Worm (Caenorhabditis elegans) whole organism, L3 larva: Measurements from ENCODE around the gene cyp-44A1.
A peak's percentile ranks its signal among the peaks of the same experiment; 100 is the strongest.

Experiments used
- ZK546.5 ChIP-seq: sonication (generic microtip); optimal IDR thresholded peaks from 2 replicates; lab custom pipeline; 2017; ENCODE audit warnings: missing biosample characterization, missing genetic modification characterization
- aly-2 ChIP-seq: fragments of 150-350 bp; optimal IDR thresholded peaks from 2 replicates; lab custom pipeline; 2014; ENCODE audit warnings: missing biosample characterization, missing genetic modification characterization
- ama-1 ChIP-seq: fragments of 150-350 bp; optimal IDR thresholded peaks from 2 replicates; lab custom pipeline; 2018
- ceh-28 ChIP-seq: fragments of 150-350 bp; optimal IDR thresholded peaks from 2 replicates; lab custom pipeline; 2014; ENCODE audit warnings: missing biosample characterization, missing genetic modification reagents, missing genetic modification characterization
- ceh-82 ChIP-seq: fragments of 150-350 bp; optimal IDR thresholded peaks from 2 replicates; lab custom pipeline; 2014; ENCODE audit warnings: missing biosample characterization, missing genetic modification characterization
- daf-12 ChIP-seq: fragments of 150-350 bp; optimal IDR thresholded peaks from 2 replicates; lab custom pipeline; 2014; ENCODE audit warnings: missing biosample characterization, missing genetic modification reagents, missing genetic modification characterization
- egl-27 ChIP-seq: sonication (generic microtip); optimal IDR thresholded peaks from 4 replicates; lab custom pipeline; 2017; ENCODE audit warnings: missing biosample characterization, missing genetic modification reagents, missing genetic modification characterization
- egl-5 ChIP-seq: fragments of 150-350 bp; optimal IDR thresholded peaks from 2 replicates; lab custom pipeline; 2017; ENCODE audit warnings: missing biosample characterization, missing genetic modification reagents, missing genetic modification characterization, inconsistent platforms
- elt-2 ChIP-seq: sonication (generic microtip); optimal IDR thresholded peaks from 2 replicates; lab custom pipeline; 2016; ENCODE audit warnings: missing genetic modification reagents, mild to moderate bottlenecking, missing genetic modification characterization, missing compliant biosample characterization
- fkh-10 ChIP-seq: sonication (generic microtip); optimal IDR thresholded peaks from 2 replicates; lab custom pipeline; 2017; ENCODE audit warnings: missing biosample characterization, missing genetic modification reagents, missing genetic modification characterization
- fkh-2 ChIP-seq: fragments of 150-350 bp; optimal IDR thresholded peaks from 2 replicates; lab custom pipeline; 2014; ENCODE audit warnings: missing biosample characterization, missing genetic modification reagents, missing genetic modification characterization
- lin-15B ChIP-seq: fragments of 150-350 bp; optimal IDR thresholded peaks from 2 replicates; lab custom pipeline; 2014; ENCODE audit warnings: missing biosample characterization, missing genetic modification characterization
- lin-39 ChIP-seq: fragments of 150-350 bp; optimal IDR thresholded peaks from 2 replicates; lab custom pipeline; 2018; ENCODE audit warnings: missing biosample characterization, missing genetic modification reagents, missing genetic modification characterization
- mdl-1 ChIP-seq: fragments of 150-350 bp; optimal IDR thresholded peaks from 2 replicates; lab custom pipeline; 2014; ENCODE audit warnings: missing biosample characterization, missing genetic modification characterization
- mml-1 ChIP-seq: fragments of 150-350 bp; sonication (generic microtip); optimal IDR thresholded peaks from 3 replicates; lab custom pipeline; 2014; ENCODE audit warnings: missing biosample characterization, missing genetic modification characterization
- nfya-1 ChIP-seq: sonication (generic microtip); optimal IDR thresholded peaks from 2 replicates; lab custom pipeline; 2017; ENCODE audit warnings: missing genetic modification characterization, mild to moderate bottlenecking, missing compliant biosample characterization, antibody characterized with exemption, moderate library complexity; ENCODE audit not compliant: insufficient read depth
- nhr-11 ChIP-seq: fragments of 150-350 bp; optimal IDR thresholded peaks from 2 replicates; lab custom pipeline; 2014; ENCODE audit warnings: missing biosample characterization, missing genetic modification characterization
- nhr-12 ChIP-seq: fragments of 150-350 bp; optimal IDR thresholded peaks from 2 replicates; lab custom pipeline; 2014; ENCODE audit warnings: missing biosample characterization, missing genetic modification characterization
- nhr-23 ChIP-seq: fragments of 150-350 bp; optimal IDR thresholded peaks from 2 replicates; lab custom pipeline; 2014; ENCODE audit warnings: missing biosample characterization, missing genetic modification reagents, missing genetic modification characterization
- nhr-237 ChIP-seq: fragments of 150-350 bp; optimal IDR thresholded peaks from 2 replicates; lab custom pipeline; 2014; ENCODE audit warnings: missing biosample characterization, missing genetic modification characterization
- nhr-25 ChIP-seq: sonication (generic microtip); optimal IDR thresholded peaks from 2 replicates; lab custom pipeline; 2017; ENCODE audit warnings: missing biosample characterization, missing genetic modification characterization
- nhr-28 ChIP-seq: fragments of 150-350 bp; optimal IDR thresholded peaks from 2 replicates; lab custom pipeline; 2014; ENCODE audit warnings: missing biosample characterization, missing genetic modification characterization
- nhr-43 ChIP-seq: sonication (generic microtip); optimal IDR thresholded peaks from 2 replicates; lab custom pipeline; 2016; ENCODE audit warnings: mild to moderate bottlenecking, missing genetic modification characterization, missing compliant biosample characterization; ENCODE audit not compliant: poor library complexity, severe bottlenecking
- nhr-76 ChIP-seq: fragments of 150-350 bp; sonication (generic microtip); optimal IDR thresholded peaks from 5 replicates; lab custom pipeline; 2014; ENCODE audit warnings: missing biosample characterization, missing genetic modification characterization
- pha-4 ChIP-seq: fragments of 150-350 bp; optimal IDR thresholded peaks from 2 replicates; lab custom pipeline; 2014; ENCODE audit warnings: missing biosample characterization, missing genetic modification reagents, missing genetic modification characterization
- pqm-1 ChIP-seq: fragments of 150-350 bp; optimal IDR thresholded peaks from 2 replicates; lab custom pipeline; 2017; ENCODE audit warnings: missing biosample characterization, missing genetic modification characterization, inconsistent platforms
- sea-2 ChIP-seq: fragments of 150-350 bp; sonication (generic microtip); optimal IDR thresholded peaks from 4 replicates; lab custom pipeline; 2014; ENCODE audit warnings: missing biosample characterization, missing genetic modification reagents, missing genetic modification characterization
- skn-1 ChIP-seq: fragments of 150-350 bp; optimal IDR thresholded peaks from 2 replicates; lab custom pipeline; 2014; ENCODE audit warnings: missing biosample characterization, missing genetic modification characterization
- tbx-2 ChIP-seq: sonication (generic microtip); optimal IDR thresholded peaks from 2 replicates; lab custom pipeline; 2016; ENCODE audit warnings: mild to moderate bottlenecking, missing genetic modification characterization, missing compliant biosample characterization
- unc-39 ChIP-seq: sonication (generic microtip); optimal IDR thresholded peaks from 4 replicates; lab custom pipeline; 2017; ENCODE audit warnings: missing biosample characterization, missing genetic modification characterization
- unc-62 ChIP-seq: fragments of 150-350 bp; sonication (generic microtip); optimal IDR thresholded peaks from 4 replicates; lab custom pipeline; 2014; ENCODE audit warnings: missing biosample characterization, missing genetic modification reagents, missing genetic modification characterization
- ztf-11 ChIP-seq: fragments of 150-350 bp; optimal IDR thresholded peaks from 2 replicates; lab custom pipeline; 2014; ENCODE audit warnings: missing biosample characterization, missing genetic modification characterization
- ztf-4 ChIP-seq: fragments of 150-350 bp; optimal IDR thresholded peaks from 2 replicates; lab custom pipeline; 2014; ENCODE audit warnings: missing biosample characterization, missing genetic modification characterization

The cyp-44A1 gene

DNA sequence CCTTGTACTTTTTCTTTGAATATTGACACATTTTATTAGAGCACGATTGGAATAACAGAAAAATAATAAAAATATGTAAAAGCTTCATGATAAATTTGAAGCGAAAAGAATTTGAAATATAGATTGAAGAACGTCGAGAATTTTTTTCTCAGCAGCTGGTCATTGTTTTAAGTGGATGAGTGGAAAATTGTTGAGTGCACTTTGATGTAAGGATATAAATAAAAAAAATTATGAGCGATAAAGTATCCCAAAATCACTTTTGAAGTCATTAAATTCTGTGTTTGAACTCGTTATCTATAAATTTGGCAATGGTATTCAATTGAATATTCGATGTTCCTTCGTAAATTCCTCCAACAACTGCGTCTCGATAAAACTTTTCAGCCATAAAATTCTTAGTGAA lies 40.9 kb downstream of the cyp-44A1 start, which contains the start of gene ins-13:
ins-13 (minus strand) TSS at position 101 of the 400 bp plus-strand sequence.
- TF ChIP-seq unc-62 (GFP tag; lab: Kevin White, UChicago) (no peak), daf-12 (tag; lab: Kevin White, UChicago) (no peak), lin-15B (tag; lab: Kevin White, UChicago) (no peak), ztf-4 (tag; lab: Kevin White, UChicago) (no peak), pha-4 (no peak), unc-39 (tag; lab: Kevin White, UChicago) (no peak), nhr-43 (tag; lab: Kevin White, UChicago) (no peak), ceh-28 (tag; lab: Kevin White, UChicago) (no peak), lin-39 (no peak), tbx-2 (no peak), fkh-2 (tag; lab: Kevin White, UChicago) (no peak), nfya-1 (tag; lab: Kevin White, UChicago) (no peak), skn-1 (no peak), nhr-28 (tag; lab: Kevin White, UChicago) (no peak), fkh-10 (GFP tag; lab: Kevin White, UChicago) (no peak)

DNA sequence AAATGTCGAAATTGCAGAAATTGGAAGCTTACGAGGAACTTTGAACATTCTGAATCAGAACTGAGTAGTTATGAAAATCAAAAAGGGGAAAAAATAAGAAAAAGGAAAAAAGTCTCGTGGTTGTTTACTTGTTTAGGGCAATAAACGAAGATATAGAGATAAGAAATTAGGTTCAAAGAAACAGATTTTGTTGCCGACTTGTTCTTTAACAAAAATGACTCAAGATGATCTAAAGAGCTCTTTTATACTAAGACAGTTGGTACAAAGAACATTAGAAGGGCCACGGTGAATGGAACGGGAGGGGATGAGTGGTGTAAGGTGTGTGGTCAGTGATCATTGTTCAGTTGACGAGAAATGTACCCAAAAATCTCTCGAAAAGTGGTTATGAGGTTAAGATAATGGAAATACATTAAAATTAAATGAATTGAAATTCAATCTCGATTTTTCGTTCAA lies 43.6 kb downstream of the cyp-44A1 start, which contains the start of gene acdh-2:
acdh-2 (minus strand) TSS at position 51 of the 453 bp plus-strand sequence.
- no peak for TF ChIP-seq ama-1
- no peak for TF ChIP-seq aly-2 (tag; lab: Kevin White, UChicago)
- TF ChIP-seq fkh-2 (tag; lab: Kevin White, UChicago): no peak
- TF ChIP-seq nfya-1 (tag; lab: Kevin White, UChicago): peak; percentile 35
- TF ChIP-seq egl-27 (tag; lab: Kevin White, UChicago): no peak
- TF ChIP-seq ceh-82 (tag; lab: Kevin White, UChicago): no peak
- no peak for TF ChIP-seq ztf-4 (tag; lab: Kevin White, UChicago)
- TF ChIP-seq nhr-43 (tag; lab: Kevin White, UChicago): peak; percentile 18
- no peak for TF ChIP-seq nhr-12 (tag; lab: Kevin White, UChicago)
- TF ChIP-seq, all 47 proteins: peak for 2

DNA sequence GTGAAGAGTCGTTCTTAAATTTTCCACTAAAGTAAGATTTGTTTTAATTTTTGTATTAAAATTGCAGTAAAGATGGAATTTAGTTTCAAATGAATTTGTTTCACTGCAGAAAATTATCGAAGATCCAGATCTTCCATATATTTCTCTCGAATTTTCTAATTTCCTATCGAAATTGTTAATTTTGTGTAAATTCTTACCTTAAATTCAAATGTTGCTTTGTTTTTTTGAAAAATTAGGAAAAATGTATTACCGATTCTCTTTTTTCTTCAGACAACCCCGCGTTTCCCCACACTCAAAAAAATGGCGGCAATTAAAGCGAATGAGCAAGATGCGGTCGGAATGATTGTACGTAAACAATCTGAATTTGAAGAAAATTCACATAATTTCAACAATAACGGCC lies 45.9 kb downstream of the cyp-44A1 start, which contains the start of gene C17C3.6:
C17C3.6 (plus strand) TSS at position 301 of the 400 bp plus-strand sequence.
- TF ChIP-seq nhr-28 (tag; lab: Kevin White, UChicago): no peak
- TF ChIP-seq, all 47 proteins: peak for 0

DNA sequence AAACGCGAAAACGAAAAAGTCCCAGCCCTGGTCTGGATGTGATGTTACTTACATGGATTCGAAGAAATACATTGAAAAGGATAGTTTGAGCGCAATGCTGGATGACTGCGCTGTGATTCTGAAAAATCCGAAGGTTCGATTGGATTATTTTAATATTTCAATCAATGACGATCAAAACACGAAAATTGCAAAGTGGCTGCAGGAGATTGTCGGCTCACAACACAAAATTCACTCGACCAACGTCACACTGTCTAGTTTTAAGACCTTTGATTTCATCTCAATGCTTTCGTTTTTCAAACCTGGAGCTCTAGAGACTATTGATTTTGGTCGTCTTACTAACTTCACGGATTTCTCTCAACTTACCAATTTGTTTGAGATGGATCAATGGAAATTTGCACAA lies 47.7 kb downstream of the cyp-44A1 start, which contains the start of gene C17C3.5:
C17C3.5 (plus strand) TSS at position 301 of the 400 bp plus-strand sequence.
- TF ChIP-seq egl-27 (tag; lab: Kevin White, UChicago) (no peak), nhr-12 (tag; lab: Kevin White, UChicago) (no peak), nhr-23 (tag; lab: Kevin White, UChicago) (no peak), ama-1 (no peak), fkh-10 (GFP tag; lab: Kevin White, UChicago) (no peak), ztf-11 (tag; lab: Kevin White, UChicago) (no peak), ZK546.5 (tag; lab: Kevin White, UChicago) (no peak), fkh-2 (tag; lab: Kevin White, UChicago) (no peak), egl-5 (tag; lab: Kevin White, UChicago) (no peak), nhr-25 (tag; lab: Kevin White, UChicago) (no peak), nhr-237 (no peak), nhr-76 (tag; lab: Kevin White, UChicago) (no peak), unc-62 (GFP tag; lab: Kevin White, UChicago) (no peak), mdl-1 (tag; lab: Kevin White, UChicago) (no peak), sea-2 (GFP tag; lab: Kevin White, UChicago) (no peak), elt-2 (no peak)
- TF ChIP-seq, all 47 proteins: peak for 0

DNA sequence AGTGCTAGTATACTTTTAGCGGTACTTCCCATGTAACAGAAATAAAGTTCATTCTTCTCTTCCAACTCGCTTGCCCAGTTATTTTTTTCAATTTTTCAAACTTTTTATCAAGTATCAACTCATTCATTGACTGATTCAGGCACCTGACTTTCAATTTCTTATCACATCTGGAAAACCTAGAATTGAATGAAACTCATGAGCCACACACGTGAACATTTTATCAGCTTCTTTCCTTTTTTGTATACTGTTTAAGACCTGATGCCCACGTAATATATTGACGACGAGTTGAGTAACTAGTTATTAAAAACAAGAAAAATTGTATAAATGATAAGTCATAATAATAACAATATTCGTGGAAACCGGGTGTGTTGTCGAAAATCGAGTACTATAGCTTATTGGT lies 49.7 kb downstream of the cyp-44A1 start:
- TF ChIP-seq pha-4: peak; percentile 67
- peak; percentile 92 for TF ChIP-seq elt-2
- peak; percentile 95 for TF ChIP-seq pqm-1
- no peak for TF ChIP-seq mml-1 (tag; lab: Kevin White, UChicago)
- TF ChIP-seq nhr-43 (tag; lab: Kevin White, UChicago): no peak
- no peak for TF ChIP-seq unc-62 (GFP tag; lab: Kevin White, UChicago)
- no peak for TF ChIP-seq nhr-11
